Fruit fly (Drosophila melanogaster) whole organism, wandering third instar larva: Measurements from ENCODE around the gene Acp95EF.

Experiments
- CrebA ChIP-seq: fragments of 200-800 bp; sonication (Bioruptor generic); optimal IDR thresholded peaks from 2 replicates; lab custom pipeline; 2016; ENCODE audit warnings: missing biosample characterization, mild to moderate bottlenecking, missing genetic modification characterization, borderline replicate concordance
- Dif ChIP-seq: fragments of 200-275, 200-300 bp; sonication (Bioruptor generic); optimal IDR thresholded peaks from 2 replicates; lab custom pipeline; 2018; ENCODE audit warnings: missing biosample characterization, missing genetic modification characterization; ENCODE audit not compliant: partially characterized antibody
- Hnf4 ChIP-seq: fragments of 200-800 bp; sonication (Bioruptor generic); optimal IDR thresholded peaks from 2 replicates; lab custom pipeline; 2016; ENCODE audit warnings: missing biosample characterization, mild to moderate bottlenecking, missing genetic modification characterization
- Myc ChIP-seq: fragments of >200 bp; optimal IDR thresholded peaks from 2 replicates; lab custom pipeline; 2017
- Rel ChIP-seq, 2 experiments: fragments of 200-800 bp; sonication (Bioruptor generic) in 1 of 2; optimal IDR thresholded peaks; 2 replicates in 1 of 2; 3 replicates in 1 of 2; lab custom pipeline; 2016 to 2019; ENCODE audit warnings: mild to moderate bottlenecking in 2 of 2, missing biosample characterization in 2 of 2, missing genetic modification characterization in 2 of 2, moderate library complexity in 1 of 2
- Sp1 ChIP-seq: fragments of 200-800 bp; sonication (Bioruptor generic); optimal IDR thresholded peaks from 3 replicates; lab custom pipeline; 2019; ENCODE audit warnings: missing biosample characterization, mild to moderate bottlenecking, missing genetic modification characterization, moderate library complexity
- foxo ChIP-seq, 2 experiments: fragments of 200-800 bp; sonication (Bioruptor generic); optimal IDR thresholded peaks; 2 replicates in 1 of 2; 3 replicates in 1 of 2; lab custom pipeline; 2016 to 2017; ENCODE audit warnings: missing biosample characterization in 2 of 2, missing genetic modification characterization in 2 of 2
- fru ChIP-seq: fragments of 200-800 bp; sonication (Bioruptor generic); optimal IDR thresholded peaks from 3 replicates; lab custom pipeline; 2016; ENCODE audit warnings: missing biosample characterization, mild to moderate bottlenecking, missing genetic modification characterization
- h ChIP-seq: fragments of 200-800 bp; sonication (Bioruptor generic); optimal IDR thresholded peaks from 3 replicates; lab custom pipeline; 2016; ENCODE audit warnings: missing biosample characterization, mild to moderate bottlenecking, missing genetic modification characterization
- psq ChIP-seq: fragments of 200-800 bp; sonication (Bioruptor generic); optimal IDR thresholded peaks from 3 replicates; lab custom pipeline; 2017; ENCODE audit warnings: missing biosample characterization, mild to moderate bottlenecking, missing genetic modification characterization, moderate library complexity
- sv ChIP-seq: fragments of 200-800 bp; sonication (Bioruptor generic); optimal IDR thresholded peaks from 3 replicates; lab custom pipeline; 2016; ENCODE audit warnings: missing biosample characterization, missing genetic modification characterization
- usp ChIP-seq: fragments of >200 bp; optimal IDR thresholded peaks from 2 replicates; lab custom pipeline; 2017; ENCODE audit warnings: missing biosample characterization, missing genetic modification characterization

Gene Acp95EF

DNA sequence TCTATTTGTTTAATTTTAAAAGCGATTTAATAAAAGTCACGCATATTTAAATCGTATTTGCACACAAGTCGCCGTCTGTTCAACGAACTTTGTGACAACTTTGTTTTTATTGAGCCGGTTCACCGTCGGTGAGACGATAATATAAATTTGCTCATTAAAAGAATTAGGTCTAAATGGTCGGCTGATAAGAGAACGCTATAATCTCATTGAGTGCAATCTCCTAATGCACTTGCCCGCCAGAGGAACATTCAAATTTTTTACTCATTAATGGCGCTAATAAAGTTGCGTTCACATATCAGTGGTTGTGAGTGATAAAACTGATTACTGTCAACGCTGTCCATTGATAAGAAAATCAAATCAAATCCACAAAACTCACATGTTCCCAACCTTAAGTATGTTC lies 50.0 kb downstream of the Acp95EF start:
- TF ChIP-seq CrebA (GFP tag; lab: Kevin White, UChicago): peak; percentile 81
- TF ChIP-seq Dif (GFP tag; lab: Kevin White, UChicago): no peak
- no peak for TF ChIP-seq fru
- no peak for TF ChIP-seq Hnf4
- peak in 1 of 2 experiments; percentile 19 for TF ChIP-seq foxo (GFP tag; optimal IDR thresholded peaks at IDR 0.05; lab: Kevin White, UChicago)
- TF ChIP-seq psq (GFP tag; lab: Kevin White, UChicago): no peak
- TF ChIP-seq Sp1 (GFP tag; lab: Kevin White, UChicago): peak; percentile 37
- TF ChIP-seq h (GFP tag; lab: Kevin White, UChicago): peak; percentile 17
- no peak for TF ChIP-seq Myc (lab: Kevin White, UChicago)
- TF ChIP-seq sv: no peak
- no peak for TF ChIP-seq Rel (GFP tag; optimal IDR thresholded peaks at IDR 0.05; lab: Kevin White, UChicago)
- TF ChIP-seq Rel (tag; optimal IDR thresholded peaks at IDR 0.05; lab: Kevin White, UChicago): peak; percentile 10
- TF ChIP-seq usp: no peak
